Worm (Caenorhabditis elegans) whole organism, late embryonic: ENCODE data around the gene ZK856.19.

Experiments used
- F13H6.1 ChIP-seq: sonication (generic microtip); optimal IDR thresholded peaks from 2 replicates; lab custom pipeline; 2016; ENCODE audit warnings: missing genetic modification characterization, missing compliant biosample characterization
- K02D7.2 ChIP-seq: sonication (generic microtip); optimal IDR thresholded peaks from 2 replicates; lab custom pipeline; 2017; ENCODE audit warnings: mild to moderate bottlenecking, missing genetic modification characterization, missing compliant biosample characterization
- T23F11.4 ChIP-seq: fragments of 200-800 bp; sonication (Bioruptor generic); optimal IDR thresholded peaks from 2 replicates; lab custom pipeline; 2018; ENCODE audit warnings: mild to moderate bottlenecking, missing genetic modification characterization, missing compliant biosample characterization
- Y22D7AL.16 ChIP-seq: sonication (generic microtip); optimal IDR thresholded peaks from 2 replicates; lab custom pipeline; 2016; ENCODE audit warnings: missing genetic modification characterization, missing compliant biosample characterization
- ceh-18 ChIP-seq: sonication (generic microtip); optimal IDR thresholded peaks from 2 replicates; lab custom pipeline; 2016; ENCODE audit warnings: missing genetic modification characterization, missing compliant biosample characterization
- ceh-19 ChIP-seq: fragments of 200-800 bp; sonication (Bioruptor generic); optimal IDR thresholded peaks from 2 replicates; lab custom pipeline; 2018; ENCODE audit warnings: mild to moderate bottlenecking, missing genetic modification characterization, missing compliant biosample characterization
- ceh-22 ChIP-seq: sonication (generic microtip); optimal IDR thresholded peaks from 2 replicates; lab custom pipeline; 2017; ENCODE audit warnings: missing biosample characterization, missing genetic modification characterization
- ceh-24 ChIP-seq: sonication (generic microtip); optimal IDR thresholded peaks from 2 replicates; lab custom pipeline; 2016; ENCODE audit warnings: mild to moderate bottlenecking, missing genetic modification characterization, missing compliant biosample characterization
- ceh-31 ChIP-seq: sonication (generic microtip); optimal IDR thresholded peaks from 2 replicates; lab custom pipeline; 2016; ENCODE audit warnings: missing genetic modification characterization, missing compliant biosample characterization
- ceh-34 ChIP-seq: sonication (generic microtip); optimal IDR thresholded peaks from 2 replicates; lab custom pipeline; 2016; ENCODE audit warnings: mild to moderate bottlenecking, missing genetic modification characterization, missing compliant biosample characterization
- ceh-45 ChIP-seq: fragments of 200-800 bp; sonication (Bioruptor generic); IDR thresholded peaks from 2 replicates; pipeline ENCODE4 v1.3.6; 2022; ENCODE audit warnings: missing genetic modification reagents, missing genetic modification characterization, missing compliant biosample characterization
- ceh-9 ChIP-seq: sonication (generic microtip); optimal IDR thresholded peaks from 2 replicates; lab custom pipeline; 2016; ENCODE audit warnings: mild to moderate bottlenecking, missing genetic modification characterization, inconsistent platforms, missing compliant biosample characterization
- che-1 ChIP-seq: sonication (generic microtip); optimal IDR thresholded peaks from 2 replicates; lab custom pipeline; 2016; ENCODE audit warnings: mild to moderate bottlenecking, missing genetic modification characterization, missing compliant biosample characterization
- elt-2 ChIP-seq: sonication (generic microtip); optimal IDR thresholded peaks from 2 replicates; lab custom pipeline; 2016; ENCODE audit warnings: missing genetic modification reagents, missing genetic modification characterization, missing compliant biosample characterization
- elt-4 ChIP-seq: sonication (generic microtip); optimal IDR thresholded peaks from 2 replicates; lab custom pipeline; 2016; ENCODE audit warnings: missing genetic modification characterization, missing compliant biosample characterization
- ets-4 ChIP-seq: sonication (generic microtip); optimal IDR thresholded peaks from 2 replicates; lab custom pipeline; 2016; ENCODE audit warnings: missing genetic modification characterization, missing compliant biosample characterization
- eyg-1 ChIP-seq: sonication (generic microtip); optimal IDR thresholded peaks from 2 replicates; lab custom pipeline; 2016; ENCODE audit warnings: missing genotype, missing genetic modification characterization, missing compliant biosample characterization
- fkh-10 ChIP-seq: fragments of 150-350 bp; optimal IDR thresholded peaks from 2 replicates; lab custom pipeline; 2014; ENCODE audit warnings: missing biosample characterization, missing genetic modification reagents, missing genetic modification characterization
- hlh-13 ChIP-seq: fragments of 200-800 bp; sonication (Bioruptor generic); optimal IDR thresholded peaks from 2 replicates; lab custom pipeline; 2018; ENCODE audit warnings: mild to moderate bottlenecking, missing genetic modification characterization, missing compliant biosample characterization
- hlh-30 ChIP-seq: sonication (generic microtip); optimal IDR thresholded peaks from 2 replicates; lab custom pipeline; 2017; ENCODE audit warnings: antibody characterized with exemption, missing genetic modification characterization, missing compliant biosample characterization; ENCODE audit not compliant: insufficient read depth
- hlh-6 ChIP-seq: sonication (generic microtip); optimal IDR thresholded peaks from 2 replicates; lab custom pipeline; 2016; ENCODE audit warnings: missing genotype, missing genetic modification characterization, missing compliant biosample characterization
- hlh-8 ChIP-seq: sonication (generic microtip); optimal IDR thresholded peaks from 2 replicates; lab custom pipeline; 2016; ENCODE audit warnings: missing genotype, missing genetic modification characterization, missing compliant biosample characterization
- nhr-11 ChIP-seq: fragments of 150-350 bp; optimal IDR thresholded peaks from 2 replicates; lab custom pipeline; 2014; ENCODE audit warnings: missing biosample characterization, missing genetic modification characterization
- odd-2 ChIP-seq: sonication (generic microtip); optimal IDR thresholded peaks from 2 replicates; lab custom pipeline; 2017; ENCODE audit warnings: antibody characterized with exemption, mild to moderate bottlenecking, missing genetic modification characterization, missing compliant biosample characterization
- pag-3 ChIP-seq: sonication (generic microtip); optimal IDR thresholded peaks from 2 replicates; lab custom pipeline; 2016; ENCODE audit warnings: missing compliant biosample characterization, missing genetic modification characterization, borderline replicate concordance
- pha-4 ChIP-seq: fragments of 150-350 bp; optimal IDR thresholded peaks from 2 replicates; lab custom pipeline; 2018; ENCODE audit warnings: missing biosample characterization, missing genetic modification reagents, missing genetic modification characterization
- pqm-1 ChIP-seq: sonication (generic microtip); optimal IDR thresholded peaks from 2 replicates; lab custom pipeline; 2016; ENCODE audit warnings: missing genetic modification characterization, missing compliant biosample characterization
- pros-1 ChIP-seq: fragments of 150-350 bp; optimal IDR thresholded peaks from 2 replicates; lab custom pipeline; 2014; ENCODE audit warnings: missing biosample characterization, missing genetic modification reagents, missing genetic modification characterization
- ref-2 ChIP-seq: sonication (generic microtip); optimal IDR thresholded peaks from 2 replicates; lab custom pipeline; 2016; ENCODE audit warnings: missing genetic modification characterization, missing compliant biosample characterization
- sdc-2 ChIP-seq: sonication (generic microtip); optimal IDR thresholded peaks from 2 replicates; lab custom pipeline; 2016; ENCODE audit warnings: missing genotype, missing genetic modification characterization, missing compliant biosample characterization
- sox-2 ChIP-seq: fragments of 200-800 bp; sonication (Bioruptor generic); IDR thresholded peaks from 2 replicates; pipeline ENCODE4 v1.3.6; 2022; ENCODE audit warnings: missing genetic modification reagents, missing genetic modification characterization, missing compliant biosample characterization
- syd-9 ChIP-seq: sonication (generic microtip); optimal IDR thresholded peaks from 2 replicates; lab custom pipeline; 2016; ENCODE audit warnings: mild to moderate bottlenecking, missing genetic modification characterization, moderate library complexity, missing compliant biosample characterization
- tbx-2 ChIP-seq: sonication (generic microtip); optimal IDR thresholded peaks from 2 replicates; lab custom pipeline; 2016; ENCODE audit warnings: missing genetic modification characterization, missing compliant biosample characterization
- tbx-7 ChIP-seq: sonication (generic microtip); optimal IDR thresholded peaks from 2 replicates; lab custom pipeline; 2016; ENCODE audit warnings: missing genotype, missing genetic modification characterization, missing compliant biosample characterization
- unc-3 ChIP-seq, 2 experiments: fragments of 200-800 bp in 1 of 2; sonication (Bioruptor generic) in 1 of 2; sonication (generic microtip) in 1 of 2; conservative IDR thresholded peaks in 1 of 2; optimal IDR thresholded peaks in 1 of 2; 2 replicates each; pipeline versions ENCODE4 v1.3.6 to Lab custom; 2016 to 2022; ENCODE audit warnings: missing compliant biosample characterization in 2 of 2, missing genetic modification characterization in 2 of 2, missing genetic modification reagents in 1 of 2
- unc-42 ChIP-seq: sonication (generic microtip); optimal IDR thresholded peaks from 2 replicates; lab custom pipeline; 2016; ENCODE audit warnings: missing genotype, missing genetic modification characterization, missing compliant biosample characterization
- unc-55 ChIP-seq: sonication (generic microtip); optimal IDR thresholded peaks from 2 replicates; lab custom pipeline; 2017; ENCODE audit warnings: missing biosample characterization, missing genetic modification reagents, missing genetic modification characterization
- unc-86 ChIP-seq: sonication (generic microtip); optimal IDR thresholded peaks from 2 replicates; lab custom pipeline; 2016; ENCODE audit warnings: missing genetic modification characterization, missing compliant biosample characterization
- zip-5 ChIP-seq: sonication (generic microtip); optimal IDR thresholded peaks from 2 replicates; lab custom pipeline; 2016; ENCODE audit warnings: missing genetic modification characterization, missing compliant biosample characterization
- ztf-16 ChIP-seq: sonication (generic microtip); optimal IDR thresholded peaks from 2 replicates; lab custom pipeline; 2017; ENCODE audit warnings: missing genetic modification characterization, missing compliant biosample characterization

The ZK856.19 gene

DNA sequence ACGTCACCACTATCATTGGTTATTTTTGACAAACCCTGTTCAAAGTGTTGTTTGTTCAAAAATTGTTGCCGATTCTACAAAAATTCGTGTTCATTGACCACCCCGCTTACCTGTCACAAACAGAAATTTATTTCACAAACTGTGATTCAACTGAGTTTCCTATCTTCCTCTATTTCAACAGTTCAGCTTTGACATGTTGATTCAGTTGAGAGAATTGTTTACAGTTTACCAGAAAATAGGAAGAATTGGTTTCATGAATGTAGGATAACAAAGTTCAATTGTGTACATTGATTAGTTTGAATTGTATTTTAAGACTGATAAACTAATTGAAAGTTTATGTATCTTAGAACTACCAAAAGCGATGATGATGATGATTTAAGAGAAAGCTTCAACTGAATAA, 40.9 kb upstream of the ZK856.19 start (continued):
- TF ChIP-seq ceh-24 (tag; lab: Kevin White, UChicago), result no peak

ce11 chrV:10244018-10244720, 39.5 kb upstream of the ZK856.19 start:
- TF ChIP-seq hlh-8 (tag; lab: Kevin White, UChicago) (no peak), elt-2 (tag; lab: Kevin White, UChicago) (peak; percentile 76)

ce11 chrV:10243105-10243504, 38.4 kb upstream of the ZK856.19 start, which contains the start of gene C12D8.9:
TSS of gene C12D8.9 (minus strand) at chrV:10243205.
- no peak for TF ChIP-seq T23F11.4 (GFP tag; lab: Kevin White, UChicago)
- TF ChIP-seq unc-42 (tag; lab: Kevin White, UChicago), result no peak
- no peak for TF ChIP-seq hlh-8 (tag; lab: Kevin White, UChicago)
- no peak for TF ChIP-seq ceh-9 (tag; lab: Kevin White, UChicago)
- no peak for TF ChIP-seq pag-3 (tag; lab: Kevin White, UChicago)

ce11 chrV:10241121-10241803, 36.5 kb upstream of the ZK856.19 start, which contains the start of the genes C12D8.21 and col-148:
TSS of gene C12D8.21 (minus strand) at chrV:10241188.
TSS of gene col-148 (plus strand) at chrV:10241753.
- no peak for TF ChIP-seq pros-1 (tag; lab: Kevin White, UChicago)
- no peak for TF ChIP-seq odd-2 (tag; lab: Kevin White, UChicago)
- no peak for TF ChIP-seq ceh-34 (tag; lab: Kevin White, UChicago)
- no peak for TF ChIP-seq tbx-7 (tag; lab: Kevin White, UChicago)
- TF ChIP-seq elt-4, result no peak
- TF ChIP-seq zip-5 (tag; lab: Kevin White, UChicago), result no peak
- TF ChIP-seq nhr-11 (tag; lab: Kevin White, UChicago), result no peak
- TF ChIP-seq ztf-16 (tag; lab: Kevin White, UChicago), result no peak

DNA sequence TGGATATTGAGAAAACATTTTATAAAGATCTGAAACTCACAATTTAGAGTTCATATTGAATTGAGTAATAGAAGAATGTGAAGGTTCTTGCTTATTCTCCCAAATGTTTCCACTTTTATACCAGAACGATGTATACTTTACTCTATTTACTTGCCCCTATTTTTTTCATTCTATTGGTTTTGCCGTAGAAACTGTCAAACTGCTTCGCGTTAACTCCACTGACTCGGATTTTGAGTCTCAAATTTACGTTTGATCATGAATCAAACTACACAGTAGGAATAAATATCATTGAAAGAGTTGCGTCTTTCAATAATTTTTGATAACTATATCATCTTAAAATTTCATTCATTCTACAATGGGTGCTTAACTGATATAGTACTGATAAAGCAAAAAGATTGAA, 35.1 kb upstream of the ZK856.19 start, which contains the start of gene fipr-8:
Gene fipr-8, minus strand, starts transcription at position 101 of the 400 bp plus-strand sequence.
- TF ChIP-seq ztf-16 (tag; lab: Kevin White, UChicago), result no peak

ce11 chrV:10238665-10239064, 34.0 kb upstream of the ZK856.19 start, which contains the start of gene fubl-1:
TSS of gene fubl-1 (minus strand) at chrV:10238866.
- TF ChIP-seq ceh-45 (GFP tag; lab: Robert Waterston, UW), result no peak
- TF ChIP-seq ceh-31 (tag; lab: Kevin White, UChicago), result peak; percentile 59
- TF ChIP-seq elt-4, result no peak
- TF ChIP-seq hlh-13 (GFP tag; lab: Kevin White, UChicago), result no peak
- no peak for TF ChIP-seq hlh-30
- TF ChIP-seq pqm-1, result no peak
- peak; percentile 30 for TF ChIP-seq unc-55
- TF ChIP-seq eyg-1 (tag; lab: Kevin White, UChicago), result no peak
- TF ChIP-seq ceh-19 (GFP tag; lab: Kevin White, UChicago), result no peak
- TF ChIP-seq che-1 (tag; lab: Kevin White, UChicago), result no peak
- TF ChIP-seq F13H6.1 (tag; lab: Kevin White, UChicago), result no peak
- TF ChIP-seq tbx-2 (tag; lab: Kevin White, UChicago), result peak; percentile 26
- TF ChIP-seq sdc-2 (tag; lab: Kevin White, UChicago), result no peak
- TF ChIP-seq K02D7.2 (tag; lab: Kevin White, UChicago), result no peak
- no peak for TF ChIP-seq unc-3 (GFP tag; conservative IDR thresholded peaks at IDR 0.05; lab: Robert Waterston, UW)
- no peak for TF ChIP-seq unc-3 (tag; optimal IDR thresholded peaks at IDR 0.05; lab: Kevin White, UChicago)
- TF ChIP-seq syd-9 (tag; lab: Kevin White, UChicago), result no peak
- TF ChIP-seq sox-2 (GFP tag; lab: Robert Waterston, UW), result no peak
- no peak for TF ChIP-seq odd-2 (tag; lab: Kevin White, UChicago)
- no peak for TF ChIP-seq fkh-10
- TF ChIP-seq unc-86 (tag; lab: Kevin White, UChicago), result no peak
- no peak for TF ChIP-seq pha-4 (tag; lab: Kevin White, UChicago)
- TF ChIP-seq ceh-18 (tag; lab: Kevin White, UChicago), result no peak
- no peak for TF ChIP-seq ets-4 (tag; lab: Kevin White, UChicago)
- TF ChIP-seq hlh-6 (tag; lab: Kevin White, UChicago), result no peak
- no peak for TF ChIP-seq ceh-22
- no peak for TF ChIP-seq Y22D7AL.16 (tag; lab: Kevin White, UChicago)
- no peak for TF ChIP-seq ref-2 (tag; lab: Kevin White, UChicago)
